Worm (Caenorhabditis elegans): Measurements from ENCODE around the gene nas-27.

Gene nas-27

ce11 chrII:1179223-1179622 is at the start of gene nas-27:
Gene nas-27, minus strand, starts transcription at chrII:1179323.
- no peak for TF ChIP-seq tbx-37 (GFP tag; conservative IDR thresholded peaks at IDR 0.05)
- TF ChIP-seq tbx-11 (GFP tag; IDR thresholded peaks at IDR 0.05) = no peak
- no peak for TF ChIP-seq hnd-1 (tag; optimal IDR thresholded peaks at IDR 0.05)
- no peak for TF ChIP-seq sea-1 (GFP tag; conservative IDR thresholded peaks at IDR 0.05)
- TF ChIP-seq pes-1 (GFP tag; IDR thresholded peaks at IDR 0.05) = no peak
- TF ChIP-seq aly-1 (tag; optimal IDR thresholded peaks at IDR 0.05) = no peak
- TF ChIP-seq scrt-1 (GFP tag; IDR thresholded peaks at IDR 0.05) = no peak
- TF ChIP-seq ceh-13 (GFP tag; optimal IDR thresholded peaks at IDR 0.05) = no peak
- TF ChIP-seq F13C5.2 (tag; optimal IDR thresholded peaks at IDR 0.05) = no peak
- TF ChIP-seq B0310.2 (tag; optimal IDR thresholded peaks at IDR 0.05) = no peak
- no peak for TF ChIP-seq hmg-4 (GFP tag; optimal IDR thresholded peaks at IDR 0.05)
- no peak for TF ChIP-seq ama-1 (optimal IDR thresholded peaks at IDR 0.05)
- TF ChIP-seq ets-7 (tag; optimal IDR thresholded peaks at IDR 0.05) = no peak

DNA sequence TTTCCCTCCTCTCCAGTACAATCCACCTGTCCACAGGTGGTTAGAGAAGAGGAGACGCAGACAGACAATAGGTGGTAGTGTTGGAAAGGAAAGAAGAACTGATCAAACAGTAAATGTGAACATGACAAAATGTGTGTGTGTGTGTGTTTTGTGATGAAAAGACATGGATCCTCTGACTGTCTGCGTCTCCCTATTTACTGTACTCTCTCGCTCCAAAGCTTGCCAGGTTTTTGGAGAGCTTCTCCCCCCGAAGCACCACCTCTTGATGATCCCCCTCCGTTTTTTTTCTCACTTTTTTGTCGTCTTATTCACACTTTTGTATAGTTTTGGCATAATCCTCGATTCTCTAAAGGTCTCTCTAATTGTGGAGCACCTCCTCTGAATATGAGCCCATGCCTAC is 38.1 kb upstream of the nas-27 start:
- no peak for TF ChIP-seq aly-1 (tag; optimal IDR thresholded peaks at IDR 0.05)
- TF ChIP-seq ama-1 (optimal IDR thresholded peaks at IDR 0.05) = no peak
- TF ChIP-seq sea-1 (GFP tag; conservative IDR thresholded peaks at IDR 0.05) = no peak
- no peak for TF ChIP-seq B0310.2 (tag; optimal IDR thresholded peaks at IDR 0.05)
- no peak for TF ChIP-seq hmg-4 (GFP tag; optimal IDR thresholded peaks at IDR 0.05)
- no peak for TF ChIP-seq tbx-37 (GFP tag; conservative IDR thresholded peaks at IDR 0.05)
- TF ChIP-seq F13C5.2 (tag; optimal IDR thresholded peaks at IDR 0.05) = no peak

- TF ChIP-seq pes-1 (GFP tag; IDR thresholded peaks at IDR 0.05) (no peak), hmg-4 (GFP tag; optimal IDR thresholded peaks at IDR 0.05) (no peak), ama-1 (optimal IDR thresholded peaks at IDR 0.05) (no peak), B0310.2 (tag; optimal IDR thresholded peaks at IDR 0.05) (no peak), tbx-11 (GFP tag; IDR thresholded peaks at IDR 0.05) (no peak), hnd-1 (tag; optimal IDR thresholded peaks at IDR 0.05) (no peak), tra-4 (tag; optimal IDR thresholded peaks at IDR 0.05) (no peak), aly-1 (tag; optimal IDR thresholded peaks at IDR 0.05) (no peak), flt-1 (GFP tag; IDR thresholded peaks at IDR 0.05) (no peak), scrt-1 (GFP tag; IDR thresholded peaks at IDR 0.05) (no peak), ceh-13 (GFP tag; optimal IDR thresholded peaks at IDR 0.05) (no peak), tbx-37 (GFP tag; conservative IDR thresholded peaks at IDR 0.05) (no peak), ets-7 (tag; optimal IDR thresholded peaks at IDR 0.05) (no peak), hmbx-1 (tag; optimal IDR thresholded peaks at IDR 0.05) (no peak), ceh-36 (tag; optimal IDR thresholded peaks at IDR 0.05) (no peak)
Measured at ce11 chrII:1214627-1215026, 35.5 kb upstream of the nas-27 start.

- TF ChIP-seq B0310.2 (tag; optimal IDR thresholded peaks at IDR 0.05) = no peak
Measured at ce11 chrII:1203523-1203922, 24.4 kb upstream of the nas-27 start.

DNA sequence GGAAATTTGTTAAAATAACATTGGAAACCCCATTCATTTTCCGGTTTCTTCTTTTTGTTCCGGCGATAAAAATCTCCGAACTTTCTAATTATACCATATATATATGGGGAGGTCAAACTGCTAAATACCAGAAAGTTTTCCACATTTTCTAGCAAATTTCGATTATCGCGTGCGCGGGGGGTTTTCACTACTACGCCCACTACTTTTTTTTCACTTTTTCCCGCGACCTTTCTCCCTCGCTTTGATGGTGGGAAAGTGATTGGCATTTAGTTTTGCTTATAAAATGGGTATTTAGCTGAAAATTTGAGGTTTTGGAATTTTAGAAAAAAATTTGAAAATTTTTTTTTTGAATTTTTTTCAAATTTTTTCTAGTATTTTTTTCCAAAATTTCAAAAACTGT is 20.9 kb upstream of the nas-27 start:
- TF ChIP-seq hmg-4 (GFP tag; optimal IDR thresholded peaks at IDR 0.05) = no peak
- TF ChIP-seq ceh-13 (GFP tag; optimal IDR thresholded peaks at IDR 0.05) = no peak
- TF ChIP-seq F13C5.2 (tag; optimal IDR thresholded peaks at IDR 0.05) = no peak
- TF ChIP-seq aly-1 (tag; optimal IDR thresholded peaks at IDR 0.05) = no peak
- TF ChIP-seq B0310.2 (tag; optimal IDR thresholded peaks at IDR 0.05) = no peak
- no peak for TF ChIP-seq ets-7 (tag; optimal IDR thresholded peaks at IDR 0.05)
- no peak for TF ChIP-seq tbx-11 (GFP tag; IDR thresholded peaks at IDR 0.05)
- no peak for TF ChIP-seq tra-4 (tag; optimal IDR thresholded peaks at IDR 0.05)
- no peak for TF ChIP-seq sea-1 (GFP tag; conservative IDR thresholded peaks at IDR 0.05)
- no peak for TF ChIP-seq ceh-36 (tag; optimal IDR thresholded peaks at IDR 0.05)
- TF ChIP-seq scrt-1 (GFP tag; IDR thresholded peaks at IDR 0.05) = no peak
- TF ChIP-seq tbx-37 (GFP tag; conservative IDR thresholded peaks at IDR 0.05) = no peak
- TF ChIP-seq ama-1 (optimal IDR thresholded peaks at IDR 0.05) = no peak
- TF ChIP-seq hnd-1 (tag; optimal IDR thresholded peaks at IDR 0.05) = no peak
- no peak for TF ChIP-seq pes-1 (GFP tag; IDR thresholded peaks at IDR 0.05)
- no peak for TF ChIP-seq hmbx-1 (tag; optimal IDR thresholded peaks at IDR 0.05)
- no peak for TF ChIP-seq flt-1 (GFP tag; IDR thresholded peaks at IDR 0.05)

DNA sequence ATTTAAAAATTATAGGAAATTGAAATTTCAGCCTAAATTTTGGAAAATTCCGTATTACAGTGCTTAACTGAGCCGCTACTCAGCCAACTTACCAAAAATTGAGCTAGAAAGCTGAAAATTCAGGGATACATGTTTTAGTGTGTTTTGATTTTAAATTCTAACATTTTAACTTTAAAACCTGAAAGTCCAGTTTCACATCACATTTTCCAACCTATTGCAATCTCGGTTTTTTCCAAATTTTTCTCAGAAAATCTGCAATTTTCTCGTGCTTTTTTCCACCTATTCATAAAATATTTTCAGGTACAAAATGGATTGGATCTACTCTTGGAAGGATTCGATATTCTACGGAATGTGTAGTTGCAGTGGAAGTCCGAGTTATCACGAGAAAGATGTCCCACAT is 18.0 kb upstream of the nas-27 start, which contains the start of gene F53A10.2:
Gene F53A10.2 (plus strand): TSS at position 301 of the 400 bp plus-strand sequence.
- TF ChIP-seq tra-4 (tag; optimal IDR thresholded peaks at IDR 0.05) = no peak
- no peak for TF ChIP-seq ama-1 (optimal IDR thresholded peaks at IDR 0.05)
- TF ChIP-seq hmg-4 (GFP tag; optimal IDR thresholded peaks at IDR 0.05) = no peak
- no peak for TF ChIP-seq flt-1 (GFP tag; IDR thresholded peaks at IDR 0.05)
- TF ChIP-seq sea-1 (GFP tag; conservative IDR thresholded peaks at IDR 0.05) = no peak
- TF ChIP-seq tbx-37 (GFP tag; conservative IDR thresholded peaks at IDR 0.05) = no peak
- no peak for TF ChIP-seq scrt-1 (GFP tag; IDR thresholded peaks at IDR 0.05)
- no peak for TF ChIP-seq B0310.2 (tag; optimal IDR thresholded peaks at IDR 0.05)
- TF ChIP-seq ceh-13 (GFP tag; optimal IDR thresholded peaks at IDR 0.05) = no peak
- TF ChIP-seq F13C5.2 (tag; optimal IDR thresholded peaks at IDR 0.05) = no peak
- no peak for TF ChIP-seq aly-1 (tag; optimal IDR thresholded peaks at IDR 0.05)
- TF ChIP-seq tbx-11 (GFP tag; IDR thresholded peaks at IDR 0.05) = no peak

DNA sequence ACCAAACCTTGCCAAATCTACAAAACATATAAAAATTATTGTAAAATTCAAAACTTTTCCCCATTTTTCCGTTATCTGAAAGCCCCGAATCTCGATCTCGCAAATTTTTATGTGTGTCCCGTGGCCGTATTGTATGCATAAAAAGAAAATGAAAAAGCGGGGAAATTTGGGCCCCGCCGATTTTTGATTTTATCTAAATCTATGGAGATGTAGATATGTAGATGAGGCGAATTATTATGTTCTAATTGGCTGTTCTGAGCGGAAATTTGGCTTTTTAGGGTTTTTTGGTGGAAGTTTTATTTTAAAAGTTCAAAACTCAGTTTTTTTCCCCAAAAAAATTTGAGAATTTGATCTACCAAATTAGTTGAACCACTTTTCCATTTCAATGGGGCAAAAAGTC is 17.0 kb upstream of the nas-27 start:
- TF ChIP-seq scrt-1 (GFP tag; IDR thresholded peaks at IDR 0.05) (no peak), hmg-4 (GFP tag; optimal IDR thresholded peaks at IDR 0.05) (no peak), tra-4 (tag; optimal IDR thresholded peaks at IDR 0.05) (no peak), F13C5.2 (tag; optimal IDR thresholded peaks at IDR 0.05) (no peak), flt-1 (GFP tag; IDR thresholded peaks at IDR 0.05) (no peak), ets-7 (tag; optimal IDR thresholded peaks at IDR 0.05) (no peak), ceh-13 (GFP tag; optimal IDR thresholded peaks at IDR 0.05) (no peak), pes-1 (GFP tag; IDR thresholded peaks at IDR 0.05) (no peak)

DNA sequence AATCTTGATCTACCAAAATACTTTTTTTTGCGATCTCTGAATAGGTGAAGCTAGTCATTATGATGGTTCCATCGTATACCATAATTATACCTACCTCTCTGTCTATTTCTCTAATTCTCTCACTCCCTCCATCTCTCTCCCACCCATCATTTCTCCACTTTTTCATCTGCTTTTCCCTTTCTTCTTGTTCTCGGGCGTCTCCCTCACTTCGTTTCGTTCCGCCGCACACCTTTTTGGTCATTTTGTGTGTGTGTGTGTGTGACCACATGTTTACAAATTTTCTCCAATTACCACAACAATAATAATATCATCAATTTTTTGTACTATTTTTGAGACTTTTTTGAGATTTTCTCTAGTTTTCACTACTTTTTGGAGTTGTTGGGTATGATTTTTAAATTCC is 12.7 kb upstream of the nas-27 start:
- no peak for TF ChIP-seq tbx-11 (GFP tag; IDR thresholded peaks at IDR 0.05)
- TF ChIP-seq hmbx-1 (tag; optimal IDR thresholded peaks at IDR 0.05) = no peak
- TF ChIP-seq F13C5.2 (tag; optimal IDR thresholded peaks at IDR 0.05) = no peak
- TF ChIP-seq ama-1 (optimal IDR thresholded peaks at IDR 0.05) = no peak
- no peak for TF ChIP-seq hmg-4 (GFP tag; optimal IDR thresholded peaks at IDR 0.05)
- TF ChIP-seq tra-4 (tag; optimal IDR thresholded peaks at IDR 0.05) = no peak
- TF ChIP-seq scrt-1 (GFP tag; IDR thresholded peaks at IDR 0.05) = no peak
- no peak for TF ChIP-seq ceh-36 (tag; optimal IDR thresholded peaks at IDR 0.05)
- TF ChIP-seq ets-7 (tag; optimal IDR thresholded peaks at IDR 0.05) = no peak
- no peak for TF ChIP-seq sea-1 (GFP tag; conservative IDR thresholded peaks at IDR 0.05)
- no peak for TF ChIP-seq B0310.2 (tag; optimal IDR thresholded peaks at IDR 0.05)
- no peak for TF ChIP-seq flt-1 (GFP tag; IDR thresholded peaks at IDR 0.05)
- no peak for TF ChIP-seq pes-1 (GFP tag; IDR thresholded peaks at IDR 0.05)
